Worm (Caenorhabditis elegans): ENCODE results near the gene Y49F6A.12.

DNA sequence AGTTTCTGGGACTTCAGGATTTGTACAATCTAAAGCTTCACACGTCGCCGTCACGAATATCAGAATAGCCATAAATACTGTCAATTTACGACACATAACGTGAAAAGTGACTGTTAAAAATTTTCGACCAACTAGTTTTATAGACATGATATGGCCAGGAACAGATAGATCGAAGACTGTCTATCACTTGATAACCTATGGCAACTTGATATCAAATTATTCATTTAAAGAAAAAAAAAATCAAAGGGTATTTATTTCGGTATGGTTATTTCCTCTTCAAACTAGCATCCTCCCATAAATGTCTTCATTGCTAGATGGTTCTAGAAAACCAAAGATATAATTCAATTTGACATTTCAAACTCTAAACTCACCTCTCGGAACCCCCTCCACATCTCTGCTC is 33.0 kb upstream of the Y49F6A.12 start, which contains the start of gene W10G11.3:
- no peak for TF ChIP-seq ama-1 (optimal IDR thresholded peaks at IDR 0.05)
- no peak for TF ChIP-seq ama-1 (GFP tag; optimal IDR thresholded peaks at IDR 0.05)
- no peak for TF ChIP-seq nfya-1 (tag; optimal IDR thresholded peaks at IDR 0.05; ENCODE audit: borderline replicate concordance, insufficient read depth)
- no peak for TF ChIP-seq tbx-9 (tag; optimal IDR thresholded peaks at IDR 0.05; ENCODE audit: borderline replicate concordance)
- TF ChIP-seq hsf-1 (GFP tag; IDR thresholded peaks at IDR 0.05) = no peak
- no peak for TF ChIP-seq ets-4 (GFP tag; optimal IDR thresholded peaks at IDR 0.05)
- TF ChIP-seq cebp-2 (GFP tag; IDR thresholded peaks at IDR 0.05) = no peak
- TF ChIP-seq snpc-1.1 (tag; optimal IDR thresholded peaks at IDR 0.05; ENCODE audit: insufficient read depth) = no peak
- TF ChIP-seq snpc-4 (GFP tag; optimal IDR thresholded peaks at IDR 0.05) = no peak
- no peak for TF ChIP-seq snpc-4 (tag; optimal IDR thresholded peaks at IDR 0.05)
- no peak for TF ChIP-seq dpl-1 (GFP tag; optimal IDR thresholded peaks at IDR 0.05)
- no peak for TF ChIP-seq cebp-1 (GFP tag; IDR thresholded peaks at IDR 0.05)
- TF ChIP-seq cebp-1 (tag; optimal IDR thresholded peaks at IDR 0.05) = no peak
- no peak for TF ChIP-seq B0261.1 (tag; optimal IDR thresholded peaks at IDR 0.05)
- TF ChIP-seq ceh-58 (GFP tag; IDR thresholded peaks at IDR 0.05) = no peak
